Worm (Caenorhabditis elegans): Measurements from ENCODE around the gene C12D8.20.

Gene C12D8.20

ce11 chrV:10183810-10184209, 38.3 kb upstream of the C12D8.20 start:
- TF ChIP-seq F37D6.2 (tag; optimal IDR thresholded peaks at IDR 0.05) (no peak), T20F7.1 (GFP tag; optimal IDR thresholded peaks at IDR 0.05) (no peak), zag-1 (tag; optimal IDR thresholded peaks at IDR 0.05) (no peak), nhr-10 (tag; optimal IDR thresholded peaks at IDR 0.05) (no peak), aha-1 (tag) (peak; percentile 66), ama-1 (optimal IDR thresholded peaks at IDR 0.05) (no peak), egl-43 (GFP tag; IDR thresholded peaks at IDR 0.05) (no peak), snpc-4 (tag; optimal IDR thresholded peaks at IDR 0.05) (no peak), hlh-11 (tag; optimal IDR thresholded peaks at IDR 0.05) (no peak), saeg-2 (GFP tag; IDR thresholded peaks at IDR 0.05) (no peak), unc-62 (GFP tag; optimal IDR thresholded peaks at IDR 0.05 in 1 of 2) (peak in 1 of 2 experiments; percentile 77), unc-62 (tag; optimal IDR thresholded peaks at IDR 0.05) (no peak), mxl-2 (GFP tag; conservative IDR thresholded peaks at IDR 0.05) (no peak)

ce11 chrV:10185719-10186118, 36.4 kb upstream of the C12D8.20 start, which contains the start of gene ZK856.18:
Gene ZK856.18 (minus strand): TSS chrV:10186007.
- TF ChIP-seq ceh-82 (tag; optimal IDR thresholded peaks at IDR 0.05) (no peak), unc-62 (GFP tag; optimal IDR thresholded peaks at IDR 0.05 in 1 of 2) (peak in 1 of 2 experiments; percentile 90), unc-62 (tag; optimal IDR thresholded peaks at IDR 0.05) (no peak)

- peak; percentile 59 for TF ChIP-seq nhr-28 (tag; optimal IDR thresholded peaks at IDR 0.05)
- no peak for TF ChIP-seq ctbp-1 (GFP tag; IDR thresholded peaks at IDR 0.05)
- TF ChIP-seq mxl-3 (GFP tag; optimal IDR thresholded peaks at IDR 0.05): peak; percentile 73
- TF ChIP-seq daf-16 (GFP tag; optimal IDR thresholded peaks at IDR 0.05): no peak
- peak; percentile 69 for TF ChIP-seq daf-16 (tag; optimal IDR thresholded peaks at IDR 0.05)
- TF ChIP-seq php-3 (GFP tag; IDR thresholded peaks at IDR 0.05): peak; percentile 95
- no peak for TF ChIP-seq dpl-1 (GFP tag; optimal IDR thresholded peaks at IDR 0.05)
- no peak for TF ChIP-seq ceh-44 (GFP tag; IDR thresholded peaks at IDR 0.05)
- peak in 1 of 2 experiments; percentile 37 for TF ChIP-seq mdl-1 (tag; optimal IDR thresholded peaks at IDR 0.05)
- TF ChIP-seq nhr-237 (tag; optimal IDR thresholded peaks at IDR 0.05): no peak
- TF ChIP-seq dve-1 (tag; optimal IDR thresholded peaks at IDR 0.05; ENCODE audit: insufficient read depth): peak; percentile 67
- TF ChIP-seq pqm-1 (tag; optimal IDR thresholded peaks at IDR 0.05): peak; percentile 76
- no peak for TF ChIP-seq ceh-28 (tag; optimal IDR thresholded peaks at IDR 0.05)
- TF ChIP-seq hlh-30 (tag; optimal IDR thresholded peaks at IDR 0.05; ENCODE audit: insufficient read depth): peak; percentile 21
- TF ChIP-seq nhr-48 (tag; optimal IDR thresholded peaks at IDR 0.05): peak; percentile 3
- TF ChIP-seq hlh-11 (tag; optimal IDR thresholded peaks at IDR 0.05): peak; percentile 85
- peak; percentile 34; the same call in 1 of the 2 replicates for TF ChIP-seq tra-1 (GFP tag; IDR thresholded peaks at IDR 0.05)
Observed at ce11 chrV:10190081-10190556, 32.0 kb upstream of the C12D8.20 start, which contains the start of gene ZK856.5. Gene ZK856.5 (minus strand): TSS chrV:10190131.

- no peak for TF ChIP-seq nhr-25 (tag; optimal IDR thresholded peaks at IDR 0.05; ENCODE audit: borderline replicate concordance, insufficient read depth)
- TF ChIP-seq sdz-12 (GFP tag; optimal IDR thresholded peaks at IDR 0.05): no peak
- no peak for TF ChIP-seq set-16 (GFP tag; IDR thresholded peaks at IDR 0.05)
- TF ChIP-seq fkh-10 (GFP tag; optimal IDR thresholded peaks at IDR 0.05): no peak
- no peak for TF ChIP-seq unc-39 (tag; optimal IDR thresholded peaks at IDR 0.05)
- peak; percentile 11 for TF ChIP-seq pqm-1 (tag; optimal IDR thresholded peaks at IDR 0.05)
- no peak for TF ChIP-seq Y75B8A.6 (GFP tag; IDR thresholded peaks at IDR 0.05)
- TF ChIP-seq tag-97 (GFP tag; IDR thresholded peaks at IDR 0.05): no peak
- TF ChIP-seq F49E8.2 (tag; optimal IDR thresholded peaks at IDR 0.05; ENCODE audit: borderline replicate concordance): no peak
- no peak for TF ChIP-seq arid-1 (GFP tag; conservative IDR thresholded peaks at IDR 0.05)
- no peak for TF ChIP-seq nhr-41 (GFP tag; IDR thresholded peaks at IDR 0.05)
- no peak for TF ChIP-seq ceh-32 (tag; optimal IDR thresholded peaks at IDR 0.05; ENCODE audit: poor library complexity)
- TF ChIP-seq F37D6.2 (tag; optimal IDR thresholded peaks at IDR 0.05): no peak
- TF ChIP-seq daf-16 (GFP tag; optimal IDR thresholded peaks at IDR 0.05): no peak
- TF ChIP-seq daf-16 (tag; optimal IDR thresholded peaks at IDR 0.05): peak; percentile 91
- peak; percentile 41 for TF ChIP-seq aha-1 (tag)
- TF ChIP-seq lir-3 (tag; optimal IDR thresholded peaks at IDR 0.05): no peak
- TF ChIP-seq duxl-1 (tag; optimal IDR thresholded peaks at IDR 0.05; ENCODE audit: poor library complexity): no peak
- TF ChIP-seq D1046.2 (GFP tag; IDR thresholded peaks at IDR 0.05): no peak
- no peak for TF ChIP-seq lsy-2 (tag; optimal IDR thresholded peaks at IDR 0.05)
- TF ChIP-seq dpl-1 (GFP tag; optimal IDR thresholded peaks at IDR 0.05): no peak
- peak in 1 of 2 experiments; percentile 13 for TF ChIP-seq unc-62 (GFP tag; optimal IDR thresholded peaks at IDR 0.05 in 1 of 2)
- TF ChIP-seq unc-62 (tag; optimal IDR thresholded peaks at IDR 0.05): no peak
- no peak for TF ChIP-seq vab-7 (GFP tag; IDR thresholded peaks at IDR 0.05)
Observed at ce11 chrV:10191242-10191641, 30.9 kb upstream of the C12D8.20 start.
